Fruit fly (Drosophila melanogaster): ENCODE measurements around the gene mRpS24.

The mRpS24 gene

dm6 chr3R:24186188-24186587 is 22.8 kb upstream of the mRpS24 start, which contains the start of gene mora (continued):
- TF ChIP-seq D19B (GFP tag; optimal IDR thresholded peaks at IDR 0.05) (no peak), Spps (tag; optimal IDR thresholded peaks at IDR 0.05) (no peak), CG11085 (GFP tag; IDR thresholded peaks at IDR 0.05) (no peak), Lpt (GFP tag; optimal IDR thresholded peaks at IDR 0.05) (no peak), CG9797 (GFP tag; optimal IDR thresholded peaks at IDR 0.05) (peak; percentile 86), CG17612 (GFP tag; IDR thresholded peaks at IDR 0.05) (no peak), CG8281 (tag; optimal IDR thresholded peaks at IDR 0.05) (no peak), CG4617 (GFP tag; optimal IDR thresholded peaks at IDR 0.05; ENCODE audit: borderline replicate concordance) (peak; percentile 69), CrebB (tag; optimal IDR thresholded peaks at IDR 0.05) (no peak), MESR4 (GFP tag; optimal IDR thresholded peaks at IDR 0.05) (peak; percentile 78), Hr3 (GFP tag; optimal IDR thresholded peaks at IDR 0.05) (no peak), CG33557 (GFP tag; optimal IDR thresholded peaks at IDR 0.05) (no peak), CG13296 (GFP tag; optimal IDR thresholded peaks at IDR 0.05) (no peak), CG18011 (GFP tag; optimal IDR thresholded peaks at IDR 0.05) (no peak), CG18599 (GFP tag; optimal IDR thresholded peaks at IDR 0.05) (no peak), CG9727 (GFP tag; optimal IDR thresholded peaks at IDR 0.05) (no peak), sisA (GFP tag; IDR thresholded peaks at IDR 0.05) (no peak), stc (GFP tag; IDR thresholded peaks at IDR 0.05) (no peak), pzg (GFP tag; optimal IDR thresholded peaks at IDR 0.05) (peak; percentile 65), CG13624 (GFP tag; optimal IDR thresholded peaks at IDR 0.05) (no peak), ATbp (GFP tag; optimal IDR thresholded peaks at IDR 0.05) (no peak), CG16863 (GFP tag; optimal IDR thresholded peaks at IDR 0.05) (no peak), sna (GFP tag; IDR thresholded peaks at IDR 0.05; ENCODE audit: partially characterized antibody) (no peak), CG9817 (tag; optimal IDR thresholded peaks at IDR 0.05) (no peak), CG4820 (GFP tag; optimal IDR thresholded peaks at IDR 0.05) (no peak), CG10209 (GFP tag; optimal IDR thresholded peaks at IDR 0.05) (no peak), Dp (GFP tag; optimal IDR thresholded peaks at IDR 0.05) (peak; percentile 93), CG30431 (GFP tag; optimal IDR thresholded peaks at IDR 0.05) (no peak), CG15011 (GFP tag; optimal IDR thresholded peaks at IDR 0.05) (no peak), bab2 (GFP tag; optimal IDR thresholded peaks at IDR 0.05) (no peak), CG10274 (GFP tag; optimal IDR thresholded peaks at IDR 0.05) (no peak), Bgb (GFP tag; IDR thresholded peaks at IDR 0.05; ENCODE audit: partially characterized antibody) (no peak), CG32767 (GFP tag; IDR thresholded peaks at IDR 0.05) (no peak), CG7271 (tag; optimal IDR thresholded peaks at IDR 0.05) (no peak), corto (GFP tag; optimal IDR thresholded peaks at IDR 0.05) (no peak), CG13775 (GFP tag; optimal IDR thresholded peaks at IDR 0.05) (no peak), eyg (GFP tag; optimal IDR thresholded peaks at IDR 0.05) (no peak), Ssrp (tag; optimal IDR thresholded peaks at IDR 0.05) (no peak), Dek (tag; optimal IDR thresholded peaks at IDR 0.05) (no peak), sqz (GFP tag; optimal IDR thresholded peaks at IDR 0.05) (no peak), Drgx (GFP tag; IDR thresholded peaks at IDR 0.05) (no peak), ham (GFP tag; IDR thresholded peaks at IDR 0.05) (no peak), Scr (GFP tag; IDR thresholded peaks at IDR 0.05; ENCODE audit: partially characterized antibody) (0 out of 2 replicates have a peak, but pooled peaks have one; percentile 28), lbe (GFP tag; optimal IDR thresholded peaks at IDR 0.05) (no peak), Taf1 (GFP tag; IDR thresholded peaks at IDR 0.05) (no peak), Aef1 (GFP tag; IDR thresholded peaks at IDR 0.05) (no peak), crol (GFP tag; IDR thresholded peaks at IDR 0.05) (0 out of 2 replicates have a peak, but pooled peaks have one; percentile 32), CG2202 (tag; optimal IDR thresholded peaks at IDR 0.05) (no peak), Fer2 (tag; optimal IDR thresholded peaks at IDR 0.05) (no peak), CG14965 (GFP tag; optimal IDR thresholded peaks at IDR 0.05; ENCODE audit: borderline replicate concordance) (no peak), Rfx (GFP tag; IDR thresholded peaks at IDR 0.05) (no peak)
